Fruit fly (Drosophila melanogaster) whole organism: ENCODE data around the gene Rac1.

Experiments
- CG8478 ChIP-seq: fragments of >200 bp; optimal IDR thresholded peaks from 2 replicates; lab custom pipeline; 2018; ENCODE audit warnings: inconsistent platforms
- Dll ChIP-seq: fragments of >200 bp; optimal IDR thresholded peaks from 2 replicates; lab custom pipeline; 2017
- EcR ChIP-seq, 2 experiments: fragments of >200 bp; optimal IDR thresholded peaks; 2 replicates each; lab custom pipeline; 2017; ENCODE audit warnings: missing biosample characterization in 2 of 2, missing genetic modification characterization in 2 of 2, missing genetic modification reagents in 2 of 2
- pan ChIP-seq: fragments of >200 bp; optimal IDR thresholded peaks from 2 replicates; lab custom pipeline; 2017
- psq ChIP-seq: fragments of >200 bp; optimal IDR thresholded peaks from 2 replicates; lab custom pipeline; 2017
- usp ChIP-seq: fragments of >200 bp; optimal IDR thresholded peaks from 2 replicates; lab custom pipeline; 2017; ENCODE audit warnings: missing biosample characterization, missing genetic modification characterization, mixed read lengths

Rac1 gene

dm6 chr3L:1334571-1335427 lies 32.3 kb upstream of the Rac1 start, which contains the start of the genes Hmbs and CG2211:
Gene Hmbs (plus strand): TSS chr3L:1334889.
Gene CG2211 (minus strand): TSS chr3L:1335359.
- TF ChIP-seq CG8478 (lab: Kevin White, UChicago) (no peak), Dll (lab: Kevin White, UChicago) (no peak), EcR (GFP tag; optimal IDR thresholded peaks at IDR 0.05; lab: Kevin White, UChicago) (no peak)

dm6 chr3L:1332973-1333372 lies 30.5 kb upstream of the Rac1 start, which contains the start of gene msd5:
Gene msd5 (minus strand): TSS chr3L:1333146.
- no peak for TF ChIP-seq pan (lab: Kevin White, UChicago)
- TF ChIP-seq EcR (GFP tag; optimal IDR thresholded peaks at IDR 0.05; lab: Kevin White, UChicago) = no peak
- no peak for TF ChIP-seq CG8478 (lab: Kevin White, UChicago)
- no peak for TF ChIP-seq usp (GFP tag; lab: Kevin White, UChicago)
- no peak for TF ChIP-seq psq (lab: Kevin White, UChicago)
- TF ChIP-seq Dll (lab: Kevin White, UChicago) = no peak

DNA sequence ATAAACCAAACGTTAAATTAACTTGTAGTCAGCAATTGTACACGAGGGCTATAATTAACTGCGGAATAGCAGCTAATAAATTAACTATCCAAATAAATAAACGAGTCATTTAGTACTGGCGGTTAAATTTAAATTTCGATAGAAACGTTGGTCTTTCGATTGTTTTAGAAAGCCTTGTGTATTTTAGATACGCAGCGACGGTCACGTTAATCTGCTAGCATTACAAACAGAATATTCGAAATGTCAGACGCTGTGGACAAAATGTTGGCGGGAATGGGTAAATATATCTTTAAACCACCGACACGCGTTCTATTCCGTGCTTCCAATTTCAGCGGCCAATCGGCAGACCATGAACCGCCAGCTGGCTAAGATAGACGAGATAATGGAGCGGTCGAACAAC lies 29.1 kb upstream of the Rac1 start, which contains the start of gene msd1:
TSS of gene msd1 (plus strand) at position 203 of the 400 bp plus-strand sequence.
- no peak for TF ChIP-seq Dll (lab: Kevin White, UChicago)
- no peak for TF ChIP-seq CG8478 (lab: Kevin White, UChicago)
- no peak for TF ChIP-seq psq (lab: Kevin White, UChicago)
- TF ChIP-seq usp (GFP tag; lab: Kevin White, UChicago) = no peak
- no peak for TF ChIP-seq EcR (GFP tag; optimal IDR thresholded peaks at IDR 0.05; lab: Kevin White, UChicago)
- TF ChIP-seq pan (lab: Kevin White, UChicago) = no peak

dm6 chr3L:1330420-1330819 lies 27.9 kb upstream of the Rac1 start:
- TF ChIP-seq EcR (GFP tag; optimal IDR thresholded peaks at IDR 0.05; lab: Kevin White, UChicago) (no peak), usp (GFP tag; lab: Kevin White, UChicago) (no peak), CG8478 (lab: Kevin White, UChicago) (no peak), psq (lab: Kevin White, UChicago) (no peak), Dll (lab: Kevin White, UChicago) (no peak), pan (lab: Kevin White, UChicago) (no peak)

DNA sequence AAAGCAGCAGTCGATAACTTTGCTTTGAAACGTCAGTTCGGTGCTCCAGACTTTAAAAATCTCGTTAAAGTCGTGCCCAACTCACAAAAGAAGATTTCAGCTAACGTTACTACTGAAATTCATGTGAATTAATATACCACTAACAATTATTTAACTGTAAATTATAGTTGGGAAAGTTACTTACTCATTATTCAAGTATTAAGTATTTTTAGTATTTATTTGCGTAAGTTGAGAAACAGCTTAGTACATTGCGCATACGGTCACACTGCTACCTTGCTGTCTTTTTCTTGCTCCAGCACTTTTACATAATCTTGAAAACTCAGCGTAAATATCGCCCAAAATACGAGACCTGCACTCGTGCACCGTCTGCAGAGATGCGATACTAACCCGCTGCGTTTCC lies 27.2 kb upstream of the Rac1 start, which contains the start of gene ND-ACP:
TSS of gene ND-ACP (plus strand) at position 226 of the 400 bp plus-strand sequence.
- TF ChIP-seq psq (lab: Kevin White, UChicago) = no peak
- no peak for TF ChIP-seq usp (GFP tag; lab: Kevin White, UChicago)
- TF ChIP-seq Dll (lab: Kevin White, UChicago) = no peak
- TF ChIP-seq CG8478 (lab: Kevin White, UChicago) = no peak
- TF ChIP-seq EcR (GFP tag; optimal IDR thresholded peaks at IDR 0.05; lab: Kevin White, UChicago) = no peak
- TF ChIP-seq pan (lab: Kevin White, UChicago) = no peak

dm6 chr3L:1325626-1325937 lies 23.1 kb upstream of the Rac1 start:
- TF ChIP-seq CG8478 (lab: Kevin White, UChicago) = no peak
- TF ChIP-seq Dll (lab: Kevin White, UChicago) = no peak
- TF ChIP-seq EcR (GFP tag; optimal IDR thresholded peaks at IDR 0.05; lab: Kevin White, UChicago) = no peak
- no peak for TF ChIP-seq psq (lab: Kevin White, UChicago)
- no peak for TF ChIP-seq pan (lab: Kevin White, UChicago)
- TF ChIP-seq usp (GFP tag; lab: Kevin White, UChicago) = no peak

DNA sequence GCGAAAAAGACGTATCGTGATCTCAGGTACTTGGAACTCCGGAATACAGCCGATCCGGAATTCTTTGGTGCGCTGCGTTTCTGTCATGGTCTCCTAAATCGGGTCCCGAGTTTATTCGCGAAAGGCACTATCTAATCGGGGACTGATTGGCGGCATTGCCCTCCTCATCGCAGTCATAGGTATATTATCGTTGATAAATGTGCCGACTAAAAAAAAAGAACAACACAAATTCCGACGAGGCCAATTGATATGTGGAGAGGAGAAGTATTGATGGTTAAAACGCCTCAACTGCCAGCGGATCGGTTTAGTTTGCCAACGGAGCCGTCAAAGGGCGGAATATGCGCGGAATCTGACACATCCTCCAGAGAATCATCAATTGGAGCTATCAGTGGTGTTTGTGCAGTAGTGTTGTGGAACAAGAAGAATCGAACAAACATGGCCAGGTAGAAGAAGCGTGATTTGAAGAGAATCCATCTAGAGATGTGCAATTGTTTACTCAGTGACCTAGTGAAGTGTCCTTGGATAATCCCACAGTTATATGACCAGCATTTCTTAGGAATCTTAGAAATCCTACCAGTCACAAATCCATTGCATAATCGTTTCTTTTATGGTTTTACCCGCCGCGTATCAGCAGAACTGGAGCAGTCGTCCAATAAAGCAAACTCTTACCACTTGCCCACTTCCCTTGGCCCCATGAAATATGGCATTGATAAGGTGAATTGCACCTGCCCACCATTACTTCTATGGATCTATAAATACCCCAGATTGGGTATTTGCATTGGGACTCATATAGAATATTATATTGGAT lies 22.5 kb upstream of the Rac1 start:
- TF ChIP-seq psq (lab: Kevin White, UChicago) = no peak
- no peak for TF ChIP-seq pan (lab: Kevin White, UChicago)
- TF ChIP-seq usp (GFP tag; lab: Kevin White, UChicago) = no peak
- TF ChIP-seq EcR (GFP tag; optimal IDR thresholded peaks at IDR 0.05; lab: Kevin White, UChicago) = no peak
- TF ChIP-seq CG8478 (lab: Kevin White, UChicago) = no peak
- no peak for TF ChIP-seq Dll (lab: Kevin White, UChicago)

DNA sequence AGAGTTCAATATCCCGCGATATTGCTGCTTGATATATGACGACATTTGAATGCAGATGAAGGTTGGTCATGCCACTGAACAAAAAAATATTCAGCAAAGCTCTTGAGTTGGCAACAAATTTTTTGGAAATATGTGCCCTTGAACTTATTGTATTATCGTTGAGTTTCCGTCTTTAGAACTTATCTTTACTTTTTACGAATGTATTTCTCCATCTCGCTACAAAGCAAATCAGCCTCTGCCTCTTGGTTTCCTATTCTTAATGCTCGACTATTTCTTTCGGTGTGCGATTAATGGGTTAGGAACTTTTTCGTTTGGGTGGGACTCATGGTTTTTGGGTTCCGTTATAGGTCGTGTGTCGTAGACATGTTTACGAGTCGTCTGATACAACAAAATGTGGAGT lies 20.7 kb upstream of the Rac1 start:
- TF ChIP-seq usp (GFP tag; lab: Kevin White, UChicago) (no peak), psq (lab: Kevin White, UChicago) (no peak), pan (lab: Kevin White, UChicago) (no peak), CG8478 (lab: Kevin White, UChicago) (no peak), Dll (lab: Kevin White, UChicago) (no peak), EcR (GFP tag; optimal IDR thresholded peaks at IDR 0.05; lab: Kevin White, UChicago) (no peak)

dm6 chr3L:1322706-1323105 lies 20.2 kb upstream of the Rac1 start, which contains the start of gene CG9184:
Gene CG9184 (minus strand): TSS chr3L:1322806.
- no peak for TF ChIP-seq CG8478 (lab: Kevin White, UChicago)

DNA sequence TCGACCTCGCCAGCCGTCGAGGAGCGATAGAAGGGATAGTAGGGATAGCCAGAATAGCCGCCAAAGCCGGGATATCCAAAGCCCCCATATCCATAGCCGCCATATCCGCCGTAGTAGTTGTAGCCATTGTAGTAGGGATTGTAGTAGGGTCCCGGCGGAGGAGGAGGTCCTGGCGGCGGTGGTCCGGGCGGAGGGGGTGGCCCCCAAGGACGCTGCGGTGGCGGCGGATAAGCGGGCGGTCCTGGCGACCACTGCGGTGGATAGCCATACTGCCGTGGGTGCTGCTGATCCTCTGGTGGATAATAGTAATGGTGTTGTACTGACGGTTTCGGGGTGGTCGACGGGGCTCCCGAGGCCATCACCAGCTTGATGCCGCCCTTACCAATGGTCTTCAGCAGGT lies 19.7 kb upstream of the Rac1 start:
- no peak for TF ChIP-seq CG8478 (lab: Kevin White, UChicago)
- no peak for TF ChIP-seq usp (GFP tag; lab: Kevin White, UChicago)
- TF ChIP-seq pan (lab: Kevin White, UChicago) = no peak
- no peak for TF ChIP-seq Dll (lab: Kevin White, UChicago)
- no peak for TF ChIP-seq psq (lab: Kevin White, UChicago)
- no peak for TF ChIP-seq EcR (GFP tag; optimal IDR thresholded peaks at IDR 0.05; lab: Kevin White, UChicago)
